Fruit fly (Drosophila melanogaster) whole organism, embryonic: Measurements from ENCODE around the gene dia.

Source experiments
- Ada2b ChIP-seq: fragments of 200-800 bp; sonication (Bioruptor generic); IDR thresholded peaks from 2 replicates; pipeline ENCODE4 v1.3.6; 2022; ENCODE audit warnings: missing biosample characterization, missing genetic modification characterization
- Atf-2 ChIP-seq: fragments of 200-800 bp; sonication (Bioruptor generic); optimal IDR thresholded peaks from 2 replicates; lab custom pipeline; 2016; ENCODE audit warnings: missing biosample characterization, missing genetic modification characterization
- Bgb ChIP-seq: fragments of 200-800 bp; sonication (Bioruptor generic); IDR thresholded peaks from 2 replicates; pipeline ENCODE4 v1.3.6; 2022; ENCODE audit warnings: missing biosample characterization, missing genetic modification characterization; ENCODE audit not compliant: partially characterized antibody
- C15 ChIP-seq: fragments of 200-800 bp; sonication (Bioruptor generic); IDR thresholded peaks from 3 replicates; pipeline ENCODE4 v1.3.6; 2022; ENCODE audit warnings: missing biosample characterization, missing genetic modification characterization
- CG10431 ChIP-seq: fragments of 200-800 bp; sonication (Bioruptor generic); optimal IDR thresholded peaks from 3 replicates; lab custom pipeline; 2018; ENCODE audit warnings: missing biosample characterization, mild to moderate bottlenecking, missing genetic modification characterization
- CG11504 ChIP-seq: fragments of 200-800 bp; sonication (Bioruptor generic); optimal IDR thresholded peaks from 3 replicates; lab custom pipeline; 2019; ENCODE audit warnings: missing biosample characterization, mild to moderate bottlenecking, missing genetic modification characterization, moderate library complexity
- CG12219 ChIP-seq: fragments of 200-800 bp; sonication (Bioruptor generic); optimal IDR thresholded peaks from 3 replicates; lab custom pipeline; 2018; ENCODE audit warnings: missing biosample characterization, mild to moderate bottlenecking, missing genetic modification characterization
- CG12236 ChIP-seq: fragments of 200-800 bp; sonication (Bioruptor generic); optimal IDR thresholded peaks from 2 replicates; lab custom pipeline; 2016; ENCODE audit warnings: missing biosample characterization, missing genetic modification characterization
- CG1233 ChIP-seq: fragments of 200-800 bp; sonication (Bioruptor generic); optimal IDR thresholded peaks from 4 replicates; lab custom pipeline; 2018; ENCODE audit warnings: missing biosample characterization, mild to moderate bottlenecking, missing genetic modification characterization
- CG13624 ChIP-seq: fragments of 200-800 bp; sonication (Bioruptor generic); optimal IDR thresholded peaks from 2 replicates; lab custom pipeline; 2016; ENCODE audit warnings: missing biosample characterization, missing genetic modification characterization
- CG17385 ChIP-seq: fragments of 200-800 bp; sonication (Bioruptor generic); optimal IDR thresholded peaks from 3 replicates; lab custom pipeline; 2018; ENCODE audit warnings: missing biosample characterization, mild to moderate bottlenecking, missing genetic modification characterization
- CG1832 ChIP-seq: fragments of 200-800 bp; sonication (Bioruptor generic); optimal IDR thresholded peaks from 2 replicates; lab custom pipeline; 2017; ENCODE audit warnings: missing biosample characterization, mild to moderate bottlenecking, missing genetic modification characterization, inconsistent platforms
- CG30431 ChIP-seq: fragments of 200-800 bp; sonication (Bioruptor generic); optimal IDR thresholded peaks from 2 replicates; lab custom pipeline; 2017; ENCODE audit warnings: missing biosample characterization, missing genetic modification characterization
- CG32772 ChIP-seq: fragments of 200-800 bp; sonication (Bioruptor generic); IDR thresholded peaks from 2 replicates; pipeline ENCODE4 v1.3.6; 2022; ENCODE audit warnings: missing biosample characterization, missing genetic modification characterization
- CG33557 ChIP-seq: fragments of 200-800 bp; sonication (Bioruptor generic); optimal IDR thresholded peaks from 2 replicates; lab custom pipeline; 2019; ENCODE audit warnings: missing biosample characterization, mild to moderate bottlenecking, missing genetic modification characterization, moderate library complexity
- CG34422 ChIP-seq: fragments of 200-800 bp; sonication (Bioruptor generic); IDR thresholded peaks from 3 replicates; pipeline ENCODE4 v1.3.6; 2022; ENCODE audit warnings: missing biosample characterization, missing genetic modification characterization
- CG5180 ChIP-seq: fragments of 200-800 bp; sonication (Bioruptor generic); optimal IDR thresholded peaks from 3 replicates; lab custom pipeline; 2017; ENCODE audit warnings: missing biosample characterization, missing genetic modification characterization, mild to moderate bottlenecking, moderate library complexity, missing genetic modification reagents
- CG6254 ChIP-seq: fragments of 200-800 bp; sonication (Bioruptor generic); optimal IDR thresholded peaks from 3 replicates; lab custom pipeline; 2017; ENCODE audit warnings: mild to moderate bottlenecking, missing biosample characterization, missing genetic modification reagents, missing genetic modification characterization
- CG6683 ChIP-seq: fragments of 200-800 bp; sonication (Bioruptor generic); optimal IDR thresholded peaks from 2 replicates; lab custom pipeline; 2017; ENCODE audit warnings: missing biosample characterization, mild to moderate bottlenecking, missing genetic modification characterization, missing genetic modification reagents
- CG8290 ChIP-seq, 3 experiments: fragments of 200-800 bp; sonication (Bioruptor generic); optimal IDR thresholded peaks; 2 replicates each; lab custom pipeline; 2016 to 2019; ENCODE audit warnings: missing biosample characterization in 3 of 3, missing genetic modification characterization in 3 of 3, mild to moderate bottlenecking in 2 of 3, moderate library complexity in 1 of 3
- CG8924 ChIP-seq: fragments of 200-800 bp; optimal IDR thresholded peaks from 3 replicates; lab custom pipeline; 2019; ENCODE audit warnings: missing biosample characterization, mild to moderate bottlenecking, missing genetic modification characterization, moderate library complexity
- CG9609 ChIP-seq: fragments of 200-800 bp; sonication (Bioruptor generic); optimal IDR thresholded peaks from 3 replicates; lab custom pipeline; 2016; ENCODE audit warnings: missing biosample characterization, missing genetic modification characterization
- CG9817 ChIP-seq: fragments of 200-800 bp; sonication (Bioruptor generic); optimal IDR thresholded peaks from 2 replicates; lab custom pipeline; 2018; ENCODE audit warnings: missing biosample characterization, mild to moderate bottlenecking, missing genetic modification characterization, moderate library complexity
- CTCF ChIP-seq: fragments of 200-800 bp; sonication (Bioruptor generic); optimal IDR thresholded peaks from 2 replicates; lab custom pipeline; 2017; ENCODE audit warnings: missing biosample characterization, mild to moderate bottlenecking, missing genetic modification characterization, moderate library complexity
- CoRest ChIP-seq: fragments of 200-800 bp; sonication (Bioruptor generic); optimal IDR thresholded peaks from 3 replicates; lab custom pipeline; 2018; ENCODE audit warnings: missing biosample characterization, mild to moderate bottlenecking, missing genetic modification characterization, moderate library complexity
- MESR4 ChIP-seq: fragments of 200-800 bp; sonication (Bioruptor generic); optimal IDR thresholded peaks from 2 replicates; lab custom pipeline; 2018; ENCODE audit warnings: missing biosample characterization, mild to moderate bottlenecking, missing genetic modification characterization, moderate library complexity
- Mes4 ChIP-seq: fragments of 200-800 bp; sonication (Bioruptor generic); optimal IDR thresholded peaks from 2 replicates; lab custom pipeline; 2016; ENCODE audit warnings: missing biosample characterization, missing genetic modification characterization
- NFAT ChIP-seq: fragments of 200-800 bp; sonication (Bioruptor generic); IDR thresholded peaks from 2 replicates; pipeline ENCODE4 v1.3.6; 2022; ENCODE audit warnings: missing biosample characterization, missing genetic modification characterization
- NfI ChIP-seq: fragments of 200-800 bp; sonication (Bioruptor generic); optimal IDR thresholded peaks from 3 replicates; lab custom pipeline; 2018; ENCODE audit warnings: missing biosample characterization, mild to moderate bottlenecking, missing genetic modification characterization, moderate library complexity
- TFAM ChIP-seq: fragments of 200-800 bp; sonication (Bioruptor generic); optimal IDR thresholded peaks from 2 replicates; lab custom pipeline; 2017; ENCODE audit warnings: missing biosample characterization, missing genetic modification characterization, inconsistent platforms
- disco-r ChIP-seq: fragments of 200-800 bp; sonication (Bioruptor generic); optimal IDR thresholded peaks from 2 replicates; lab custom pipeline; 2016; ENCODE audit warnings: missing biosample characterization, missing genetic modification characterization
- dmrt11E ChIP-seq: fragments of 200-800 bp; sonication (Bioruptor generic); optimal IDR thresholded peaks from 3 replicates; lab custom pipeline; 2018; ENCODE audit warnings: missing biosample characterization, mild to moderate bottlenecking, missing genetic modification characterization, moderate library complexity
- eyg ChIP-seq: fragments of 200-800 bp; sonication (Bioruptor generic); optimal IDR thresholded peaks from 3 replicates; lab custom pipeline; 2016; ENCODE audit warnings: missing biosample characterization, missing genetic modification characterization
- kah ChIP-seq: fragments of 200-800 bp; sonication (Bioruptor generic); optimal IDR thresholded peaks from 2 replicates; lab custom pipeline; 2018; ENCODE audit warnings: missing biosample characterization, mild to moderate bottlenecking, missing genetic modification characterization
- ken ChIP-seq: fragments of 200-800 bp; sonication (Bioruptor generic); IDR thresholded peaks from 3 replicates; pipeline ENCODE4 v1.3.6; 2022; ENCODE audit warnings: missing biosample characterization, missing genetic modification characterization
- lab ChIP-seq: fragments of 200-800 bp; sonication (Bioruptor generic); optimal IDR thresholded peaks from 3 replicates; lab custom pipeline; 2017; ENCODE audit warnings: missing biosample characterization, missing genetic modification characterization, mild to moderate bottlenecking, moderate library complexity, missing genetic modification reagents
- oc ChIP-seq: fragments of 200-800 bp; sonication (Bioruptor generic); optimal IDR thresholded peaks from 2 replicates; lab custom pipeline; 2018; ENCODE audit warnings: missing biosample characterization, mild to moderate bottlenecking, missing genetic modification characterization, moderate library complexity
- org-1 ChIP-seq: fragments of 200-800 bp; sonication (Bioruptor generic); optimal IDR thresholded peaks from 2 replicates; lab custom pipeline; 2017; ENCODE audit warnings: missing biosample characterization, missing genetic modification characterization
- p53 ChIP-seq: fragments of 200-800 bp; sonication (Bioruptor generic); optimal IDR thresholded peaks from 2 replicates; lab custom pipeline; 2016; ENCODE audit warnings: missing biosample characterization, missing genetic modification characterization
- pan ChIP-seq, 4 experiments: fragments of >200 bp in 3 of 4; fragments of 200-800 bp in 1 of 4; sonication (Bioruptor generic) in 1 of 4; optimal IDR thresholded peaks in 3 of 4; IDR thresholded peaks in 1 of 4; 2 replicates each; pipeline versions ENCODE4 v1.3.6 to Lab custom; 2017 to 2022; ENCODE audit warnings: missing biosample characterization in 2 of 4, missing genetic modification characterization in 2 of 4, mixed read lengths in 1 of 4
- pb ChIP-seq: fragments of 200-800 bp; sonication (Bioruptor generic); optimal IDR thresholded peaks from 3 replicates; lab custom pipeline; 2016; ENCODE audit warnings: missing biosample characterization, missing genetic modification characterization
- phol ChIP-seq: fragments of 200-800 bp; sonication (Bioruptor generic); optimal IDR thresholded peaks from 3 replicates; lab custom pipeline; 2018; ENCODE audit warnings: missing biosample characterization, mild to moderate bottlenecking, missing genetic modification characterization, moderate library complexity
- sd ChIP-seq: fragments of 200-800 bp; sonication (Bioruptor generic); optimal IDR thresholded peaks from 3 replicates; lab custom pipeline; 2018; ENCODE audit warnings: missing biosample characterization, mild to moderate bottlenecking, missing genetic modification characterization, moderate library complexity
- slp2 ChIP-seq: fragments of 200-800 bp; sonication (Bioruptor generic); optimal IDR thresholded peaks from 2 replicates; lab custom pipeline; 2016; ENCODE audit warnings: missing biosample characterization, missing genetic modification characterization
- sug ChIP-seq: fragments of 200-800 bp; optimal IDR thresholded peaks from 2 replicates; lab custom pipeline; 2019; ENCODE audit warnings: missing biosample characterization, mild to moderate bottlenecking, missing genetic modification characterization, moderate library complexity
- tap ChIP-seq: fragments of 200-800 bp; optimal IDR thresholded peaks from 3 replicates; lab custom pipeline; 2019; ENCODE audit warnings: missing biosample characterization, mild to moderate bottlenecking, missing genetic modification characterization, moderate library complexity
- unpg ChIP-seq: fragments of 200-800 bp; sonication (Bioruptor generic); optimal IDR thresholded peaks from 3 replicates; lab custom pipeline; 2018; ENCODE audit warnings: missing biosample characterization, mild to moderate bottlenecking, missing genetic modification characterization, moderate library complexity
- vnd ChIP-seq: fragments of 200-800 bp; sonication (Bioruptor generic); IDR thresholded peaks from 3 replicates; pipeline ENCODE4 v1.3.6; 2022; ENCODE audit warnings: missing biosample characterization, missing genetic modification characterization; ENCODE audit not compliant: partially characterized antibody
- zfh1 ChIP-seq: fragments of 200-800 bp; sonication (Bioruptor generic); IDR thresholded peaks from 3 replicates; pipeline ENCODE4 v1.3.6; 2022; ENCODE audit warnings: missing biosample characterization, missing genetic modification characterization

Gene dia

dm6 chr2L:20787271-20787791 is 29.4 kb downstream of the dia start, which contains the start of gene Pomp:
TSS of gene Pomp (plus strand) at chr2L:20787656.
- TF ChIP-seq eyg (GFP tag; lab: Kevin White, UChicago) (peak; percentile 2), CG1233 (peak; percentile 85), Bgb (GFP tag; lab: Robert Waterston, UW) (peak; percentile 71; the same call in 1 of the 2 replicates), CG9609 (GFP tag; lab: Kevin White, UChicago) (peak; percentile 51), CG33557 (GFP tag; lab: Kevin White, UChicago) (no peak), CG17385 (GFP tag; lab: Kevin White, UChicago) (peak; percentile 76), phol (tag; lab: Kevin White, UChicago) (peak; percentile 90), tap (tag; lab: Kevin White, UChicago) (peak; percentile 85), sug (tag; lab: Kevin White, UChicago) (peak; percentile 44), vnd (GFP tag; lab: Robert Waterston, UW) (no peak), pan (optimal IDR thresholded peaks at IDR 0.05; lab: Kevin White, UChicago) (peak in 1 of 2 experiments; percentile 5), pan (GFP tag; optimal IDR thresholded peaks at IDR 0.05 in 1 of 2, IDR thresholded peaks at IDR 0.05 in 1 of 2) (peak in 1 of 2 experiments; percentile 91), pb (GFP tag; lab: Kevin White, UChicago) (no peak), CG8924 (tag; lab: Kevin White, UChicago) (peak; percentile 84), oc (tag; lab: Kevin White, UChicago) (peak; percentile 76), Atf-2 (GFP tag; lab: Kevin White, UChicago) (peak; percentile 38), Ada2b (GFP tag; lab: Robert Waterston, UW) (peak; percentile 80), NFAT (peak; percentile 92), unpg (GFP tag; lab: Kevin White, UChicago) (peak; percentile 91), p53 (peak; percentile 62), TFAM (GFP tag; lab: Kevin White, UChicago) (peak; percentile 41), CG1832 (GFP tag; lab: Kevin White, UChicago) (no peak), sd (peak; percentile 90), CG8290 (GFP tag; optimal IDR thresholded peaks at IDR 0.05; lab: Kevin White, UChicago) (peak; percentile 63), CG8290 (tag; optimal IDR thresholded peaks at IDR 0.05; lab: Kevin White, UChicago) (peak in 1 of 2 experiments; percentile 83), kah (GFP tag; lab: Kevin White, UChicago) (peak; percentile 60), NfI (GFP tag; lab: Kevin White, UChicago) (peak; percentile 71), zfh1 (GFP tag; lab: Robert Waterston, UW) (peak; percentile 92), CG9817 (tag; lab: Kevin White, UChicago) (peak; percentile 56), CG6254 (GFP tag; lab: Kevin White, UChicago) (peak; percentile 68), ken (peak; percentile 85), CG34422 (GFP tag; lab: Robert Waterston, UW) (peak; percentile 68), CG12219 (GFP tag; lab: Kevin White, UChicago) (peak; percentile 79), CoRest (peak; percentile 77), dmrt11E (peak; percentile 80), CG32772 (peak; percentile 76), slp2 (GFP tag; lab: Kevin White, UChicago) (peak; percentile 12), CG6683 (GFP tag; lab: Kevin White, UChicago) (peak; percentile 71), CG5180 (GFP tag; lab: Kevin White, UChicago) (peak; percentile 53), CG13624 (GFP tag; lab: Kevin White, UChicago) (peak; percentile 38), CTCF (GFP tag; lab: Kevin White, UChicago) (peak; percentile 78), Mes4 (GFP tag; lab: Kevin White, UChicago) (peak; percentile 29), MESR4 (GFP tag; lab: Kevin White, UChicago) (peak; percentile 78), CG10431 (GFP tag; lab: Kevin White, UChicago) (no peak), disco-r (GFP tag; lab: Kevin White, UChicago) (no peak), lab (GFP tag; lab: Kevin White, UChicago) (peak; percentile 93), CG12236 (GFP tag; lab: Kevin White, UChicago) (no peak), org-1 (peak; percentile 74), CG11504 (tag; lab: Kevin White, UChicago) (peak; percentile 88), C15 (GFP tag; lab: Robert Waterston, UW) (peak; percentile 80; the same call in 1 of the 3 replicates), CG30431 (GFP tag; lab: Kevin White, UChicago) (peak; percentile 72)
